Fruit fly (Drosophila melanogaster): ENCODE results near the gene CG17928.

CG17928 gene

dm6 chr2L:16743055-16743805 lies 48.1 kb upstream of the CG17928 start, which contains the start of the genes LSm7 and BuGZ (continued):
- TF ChIP-seq CG4424 (GFP tag; optimal IDR thresholded peaks at IDR 0.05) (peak; percentile 54), MTF-1 (GFP tag; optimal IDR thresholded peaks at IDR 0.05; ENCODE audit: borderline replicate concordance) (no peak), Kr (GFP tag; optimal IDR thresholded peaks at IDR 0.05) (no peak), Ets65A (GFP tag) (peak; percentile 69), ewg (GFP tag; optimal IDR thresholded peaks at IDR 0.05) (peak; percentile 36), croc (GFP tag; conservative IDR thresholded peaks at IDR 0.05) (no peak), pum (GFP tag; optimal IDR thresholded peaks at IDR 0.05) (no peak), CG4360 (GFP tag; IDR thresholded peaks at IDR 0.05) (no peak), BEAF-32 (GFP tag; optimal IDR thresholded peaks at IDR 0.05) (peak; percentile 78), CG12391 (tag; optimal IDR thresholded peaks at IDR 0.05) (no peak), Rx (GFP tag; IDR thresholded peaks at IDR 0.05) (peak; percentile 20; the same call in 1 of the 2 replicates), Mes4 (GFP tag; optimal IDR thresholded peaks at IDR 0.05) (no peak), CG16813 (GFP tag; IDR thresholded peaks at IDR 0.05; ENCODE audit: partially characterized antibody) (peak; percentile 57), CG14710 (tag; optimal IDR thresholded peaks at IDR 0.05) (peak; percentile 82), rib (GFP tag; IDR thresholded peaks at IDR 0.05) (no peak), Xbp1 (GFP tag; optimal IDR thresholded peaks at IDR 0.05) (peak; percentile 66), Pdp1 (GFP tag; optimal IDR thresholded peaks at IDR 0.05) (peak; percentile 14 to 77), CG16863 (GFP tag; optimal IDR thresholded peaks at IDR 0.05) (no peak), CG12659 (GFP tag; optimal IDR thresholded peaks at IDR 0.05) (peak; percentile 85), CG32532 (GFP tag; IDR thresholded peaks at IDR 0.05) (peak; percentile 34; the same call in 1 of the 2 replicates), HLH4C (GFP tag; IDR thresholded peaks at IDR 0.05; ENCODE audit: partially characterized antibody) (0 out of 3 replicates have a peak, but pooled peaks have one; percentile 25), ab (GFP tag; optimal IDR thresholded peaks at IDR 0.05) (no peak), CG32767 (GFP tag; IDR thresholded peaks at IDR 0.05) (peak; percentile 80), HHEX (GFP tag; optimal IDR thresholded peaks at IDR 0.05) (peak; percentile 40), Dref (GFP tag; IDR thresholded peaks at IDR 0.05) (peak; percentile 66), E2f1 (GFP tag; IDR thresholded peaks at IDR 0.05) (0 out of 2 replicates have a peak, but pooled peaks have one; percentile 15), dm (GFP tag; optimal IDR thresholded peaks at IDR 0.05) (peak; percentile 14), cad (GFP tag; optimal IDR thresholded peaks at IDR 0.05) (no peak), CG1233 (GFP tag; optimal IDR thresholded peaks at IDR 0.05) (peak; percentile 25), Mad (GFP tag; optimal IDR thresholded peaks at IDR 0.05) (no peak), C15 (GFP tag; IDR thresholded peaks at IDR 0.05) (no peak), CG30020 (tag; optimal IDR thresholded peaks at IDR 0.05) (peak; percentile 63), YL-1 (GFP tag; optimal IDR thresholded peaks at IDR 0.05) (peak; percentile 95), mirr (GFP tag; optimal IDR thresholded peaks at IDR 0.05) (no peak), CG4820 (GFP tag; optimal IDR thresholded peaks at IDR 0.05) (peak; percentile 23), Lhr (GFP tag; optimal IDR thresholded peaks at IDR 0.05) (peak; percentile 75), CG8281 (tag; optimal IDR thresholded peaks at IDR 0.05) (no peak), sug (tag; optimal IDR thresholded peaks at IDR 0.05) (peak; percentile 53), CG33213 (GFP tag; optimal IDR thresholded peaks at IDR 0.05) (peak; percentile 58), zen (tag; optimal IDR thresholded peaks at IDR 0.05) (peak; percentile 68), CG8924 (tag; optimal IDR thresholded peaks at IDR 0.05) (peak; percentile 63), CG13624 (GFP tag; optimal IDR thresholded peaks at IDR 0.05) (peak; percentile 34), CG3838 (GFP tag; optimal IDR thresholded peaks at IDR 0.05) (no peak), mam (GFP tag; optimal IDR thresholded peaks at IDR 0.05) (no peak), ro (GFP tag; IDR thresholded peaks at IDR 0.05) (no peak), ssp (GFP tag; IDR thresholded peaks at IDR 0.05) (no peak), corto (GFP tag; optimal IDR thresholded peaks at IDR 0.05) (no peak), CG11504 (tag; optimal IDR thresholded peaks at IDR 0.05) (no peak), slbo (GFP tag; IDR thresholded peaks at IDR 0.05) (peak; percentile 24; the same call in 1 of the 2 replicates)
